Fruit fly (Drosophila melanogaster): ENCODE data around the gene Prx3.

DNA sequence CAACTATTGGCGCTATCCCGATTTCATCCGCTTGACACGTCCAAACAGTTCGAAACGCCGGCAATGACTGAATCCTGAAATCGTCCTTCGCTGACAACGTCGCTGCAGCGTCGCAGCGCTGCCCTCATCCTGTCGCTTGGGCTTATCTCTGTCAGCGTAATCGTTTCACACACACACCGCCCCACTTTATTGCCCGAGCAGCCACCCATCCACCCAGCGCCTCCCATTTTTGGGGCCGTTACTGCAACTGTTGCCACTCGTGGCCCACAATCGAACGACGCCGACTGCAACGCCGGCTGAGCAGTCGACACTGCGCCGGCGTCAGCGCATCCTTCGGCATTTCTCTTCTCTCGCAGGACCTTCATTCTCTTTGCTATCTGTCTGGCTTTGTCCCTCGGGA, 40.7 kb downstream of the Prx3 start, which contains the start of gene Dscam3:
- TF ChIP-seq CG15336 (GFP tag; IDR thresholded peaks at IDR 0.05), result no peak
- no peak for TF ChIP-seq CG31627 (GFP tag; optimal IDR thresholded peaks at IDR 0.05)
- TF ChIP-seq CG32006 (GFP tag; optimal IDR thresholded peaks at IDR 0.05), result no peak
- no peak for TF ChIP-seq Sox102F (GFP tag; optimal IDR thresholded peaks at IDR 0.05)
- no peak for TF ChIP-seq CG6808 (GFP tag; optimal IDR thresholded peaks at IDR 0.05)
- TF ChIP-seq svp (GFP tag), result no peak
- no peak for TF ChIP-seq OdsH (GFP tag; optimal IDR thresholded peaks at IDR 0.05)
- TF ChIP-seq Hr4 (GFP tag; optimal IDR thresholded peaks at IDR 0.05), result no peak
- no peak for TF ChIP-seq CG10631 (GFP tag; optimal IDR thresholded peaks at IDR 0.05)
- no peak for TF ChIP-seq esn (GFP tag; optimal IDR thresholded peaks at IDR 0.05)
- no peak for TF ChIP-seq Gug (GFP tag; IDR thresholded peaks at IDR 0.05)

All from whole organism, prepupa.